Worm (Caenorhabditis elegans) whole organism, early embryonic: Measurements from ENCODE around the gene Y46E12A.5.

Experiments
- B0310.2 ChIP-seq: sonication (generic microtip); optimal IDR thresholded peaks from 2 replicates; lab custom pipeline; 2016; ENCODE audit warnings: mild to moderate bottlenecking, missing genetic modification characterization, missing compliant biosample characterization
- F13C5.2 ChIP-seq: sonication (generic microtip); optimal IDR thresholded peaks from 2 replicates; lab custom pipeline; 2017; ENCODE audit warnings: mild to moderate bottlenecking, missing genetic modification characterization, inconsistent platforms, missing compliant biosample characterization
- aly-1 ChIP-seq: sonication (generic microtip); optimal IDR thresholded peaks from 2 replicates; lab custom pipeline; 2016; ENCODE audit warnings: missing genetic modification characterization, missing compliant biosample characterization
- ama-1 ChIP-seq: fragments of 150-350 bp; optimal IDR thresholded peaks from 2 replicates; lab custom pipeline; 2014
- ceh-13 ChIP-seq: fragments of 200-800 bp; sonication (Bioruptor generic); optimal IDR thresholded peaks from 2 replicates; lab custom pipeline; 2018; ENCODE audit warnings: mild to moderate bottlenecking, missing genetic modification characterization, missing compliant biosample characterization
- ceh-36 ChIP-seq: sonication (generic microtip); optimal IDR thresholded peaks from 2 replicates; lab custom pipeline; 2016; ENCODE audit warnings: missing genetic modification characterization, inconsistent platforms, missing compliant biosample characterization
- ets-7 ChIP-seq: sonication (generic microtip); optimal IDR thresholded peaks from 2 replicates; lab custom pipeline; 2016; ENCODE audit warnings: missing genotype, missing genetic modification characterization, missing compliant biosample characterization
- flt-1 ChIP-seq: fragments of 200-800 bp; sonication (Bioruptor generic); IDR thresholded peaks from 2 replicates; pipeline ENCODE4 v1.3.6; 2022; ENCODE audit warnings: missing genetic modification characterization, missing compliant biosample characterization
- hmbx-1 ChIP-seq: sonication (generic microtip); optimal IDR thresholded peaks from 2 replicates; lab custom pipeline; 2016; ENCODE audit warnings: mild to moderate bottlenecking, missing genetic modification characterization, missing compliant biosample characterization
- hmg-4 ChIP-seq: fragments of 200-800 bp; sonication (Bioruptor generic); optimal IDR thresholded peaks from 2 replicates; lab custom pipeline; 2018; ENCODE audit warnings: mild to moderate bottlenecking, missing genetic modification characterization, missing compliant biosample characterization
- hnd-1 ChIP-seq: sonication (generic microtip); optimal IDR thresholded peaks from 2 replicates; lab custom pipeline; 2016; ENCODE audit warnings: missing genetic modification characterization, missing compliant biosample characterization
- pes-1 ChIP-seq: fragments of 200-800 bp; sonication (Bioruptor generic); IDR thresholded peaks from 2 replicates; pipeline ENCODE4 v1.3.6; 2022; ENCODE audit warnings: missing genetic modification reagents, missing genetic modification characterization, missing compliant biosample characterization
- scrt-1 ChIP-seq: fragments of 200-800 bp; sonication (Bioruptor generic); IDR thresholded peaks from 2 replicates; pipeline ENCODE4 v1.3.6; 2022; ENCODE audit warnings: missing genetic modification characterization, missing compliant biosample characterization
- sea-1 ChIP-seq: fragments of 200-800 bp; sonication (Bioruptor generic); conservative IDR thresholded peaks from 2 replicates; pipeline ENCODE4 v1.3.6; 2022; ENCODE audit warnings: missing genetic modification characterization, missing compliant biosample characterization
- tbx-11 ChIP-seq: fragments of 200-800 bp; sonication (Bioruptor generic); IDR thresholded peaks from 2 replicates; pipeline ENCODE4 v1.3.6; 2022; ENCODE audit warnings: missing genetic modification characterization, missing compliant biosample characterization
- tbx-37 ChIP-seq: fragments of 200-800 bp; sonication (Bioruptor generic); conservative IDR thresholded peaks from 2 replicates; pipeline ENCODE4 v1.3.6; 2022; ENCODE audit warnings: missing genetic modification reagents, missing genetic modification characterization, missing compliant biosample characterization
- tra-4 ChIP-seq: sonication (generic microtip); optimal IDR thresholded peaks from 2 replicates; lab custom pipeline; 2017; ENCODE audit warnings: missing genetic modification characterization, missing compliant biosample characterization

Gene Y46E12A.5

DNA sequence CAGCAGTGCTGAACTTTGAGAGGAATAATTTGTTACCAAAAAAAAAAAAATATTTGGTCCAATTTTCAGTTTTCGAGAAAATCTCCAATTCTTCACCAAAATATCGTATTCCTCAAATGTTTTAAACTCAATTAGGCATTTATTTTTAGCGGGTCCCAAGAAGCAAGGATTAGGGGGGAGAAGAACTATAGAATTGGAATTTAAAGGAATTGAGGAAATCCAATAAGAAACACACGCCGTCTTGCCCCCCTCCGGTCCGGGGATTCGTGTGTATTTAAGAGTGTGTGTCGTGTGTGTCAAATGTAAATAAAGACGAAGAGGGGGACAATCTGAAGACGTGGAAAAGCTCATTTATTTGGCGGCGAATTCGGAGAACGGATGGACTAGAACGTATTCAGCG is 24.6 kb downstream of the Y46E12A.5 start:
- TF ChIP-seq ceh-13 (GFP tag; lab: Kevin White, UChicago) (no peak), hmg-4 (no peak), ets-7 (no peak), pes-1 (GFP tag; lab: Robert Waterston, UW) (no peak), ceh-36 (tag; lab: Kevin White, UChicago) (no peak), hmbx-1 (tag; lab: Kevin White, UChicago) (no peak), F13C5.2 (tag; lab: Kevin White, UChicago) (no peak), B0310.2 (tag; lab: Kevin White, UChicago) (no peak), ama-1 (no peak), sea-1 (no peak), tbx-37 (GFP tag; lab: Robert Waterston, UW) (no peak), flt-1 (GFP tag; lab: Robert Waterston, UW) (no peak), aly-1 (no peak), tra-4 (tag; lab: Kevin White, UChicago) (no peak), scrt-1 (GFP tag; lab: Robert Waterston, UW) (no peak), tbx-11 (no peak), hnd-1 (tag; lab: Kevin White, UChicago) (no peak)

ce11 chrIII:1733001-1733400 is 25.1 kb downstream of the Y46E12A.5 start, which contains the start of gene ser-4:
Gene ser-4 (minus strand): TSS chrIII:1733101.
- TF ChIP-seq sea-1 (no peak), hnd-1 (tag; lab: Kevin White, UChicago) (no peak), scrt-1 (GFP tag; lab: Robert Waterston, UW) (no peak), hmg-4 (no peak), hmbx-1 (tag; lab: Kevin White, UChicago) (no peak), aly-1 (no peak), F13C5.2 (tag; lab: Kevin White, UChicago) (no peak), tra-4 (tag; lab: Kevin White, UChicago) (no peak), tbx-11 (no peak), tbx-37 (GFP tag; lab: Robert Waterston, UW) (no peak)

ce11 chrIII:1731850-1732249 is 26.2 kb downstream of the Y46E12A.5 start:
- no peak for TF ChIP-seq aly-1
- no peak for TF ChIP-seq tbx-37 (GFP tag; lab: Robert Waterston, UW)
- no peak for TF ChIP-seq hmg-4
- TF ChIP-seq ceh-13 (GFP tag; lab: Kevin White, UChicago) = no peak
- no peak for TF ChIP-seq flt-1 (GFP tag; lab: Robert Waterston, UW)
- no peak for TF ChIP-seq ceh-36 (tag; lab: Kevin White, UChicago)
- TF ChIP-seq ets-7 = no peak
- no peak for TF ChIP-seq tra-4 (tag; lab: Kevin White, UChicago)
- TF ChIP-seq pes-1 (GFP tag; lab: Robert Waterston, UW) = no peak
- TF ChIP-seq scrt-1 (GFP tag; lab: Robert Waterston, UW) = no peak
- TF ChIP-seq tbx-11 = no peak
- TF ChIP-seq hmbx-1 (tag; lab: Kevin White, UChicago) = no peak
- no peak for TF ChIP-seq sea-1
- TF ChIP-seq hnd-1 (tag; lab: Kevin White, UChicago) = no peak
- TF ChIP-seq F13C5.2 (tag; lab: Kevin White, UChicago) = no peak
- TF ChIP-seq B0310.2 (tag; lab: Kevin White, UChicago) = no peak
- TF ChIP-seq ama-1 = no peak

ce11 chrIII:1718800-1719199 is 39.3 kb downstream of the Y46E12A.5 start:
- peak; percentile 90 for TF ChIP-seq ceh-36 (tag; lab: Kevin White, UChicago)
- TF ChIP-seq B0310.2 (tag; lab: Kevin White, UChicago) = no peak
- no peak for TF ChIP-seq tra-4 (tag; lab: Kevin White, UChicago)
- TF ChIP-seq F13C5.2 (tag; lab: Kevin White, UChicago) = no peak
- TF ChIP-seq ceh-13 (GFP tag; lab: Kevin White, UChicago) = no peak

ce11 chrIII:1717772-1718171 is 40.3 kb downstream of the Y46E12A.5 start:
- TF ChIP-seq aly-1 (no peak), hmbx-1 (tag; lab: Kevin White, UChicago) (no peak), flt-1 (GFP tag; lab: Robert Waterston, UW) (no peak), ama-1 (no peak), tbx-37 (GFP tag; lab: Robert Waterston, UW) (no peak), ceh-13 (GFP tag; lab: Kevin White, UChicago) (no peak), ceh-36 (tag; lab: Kevin White, UChicago) (no peak), hmg-4 (no peak), F13C5.2 (tag; lab: Kevin White, UChicago) (no peak)

ce11 chrIII:1713991-1714611 is 44.0 kb downstream of the Y46E12A.5 start:
- TF ChIP-seq hmbx-1 (tag; lab: Kevin White, UChicago) = no peak
- TF ChIP-seq ceh-36 (tag; lab: Kevin White, UChicago) = peak; percentile 94
- TF ChIP-seq hnd-1 (tag; lab: Kevin White, UChicago) = no peak
- TF ChIP-seq tbx-11 = no peak
- TF ChIP-seq F13C5.2 (tag; lab: Kevin White, UChicago) = no peak
- no peak for TF ChIP-seq sea-1
- TF ChIP-seq tra-4 (tag; lab: Kevin White, UChicago) = no peak
- no peak for TF ChIP-seq ets-7
